Fruit fly (Drosophila melanogaster) whole organism: ENCODE results near the gene CG5961.

Experiments
- CG8478 ChIP-seq: fragments of >200 bp; optimal IDR thresholded peaks from 2 replicates; lab custom pipeline; 2018; ENCODE audit warnings: inconsistent platforms
- Dll ChIP-seq: fragments of >200 bp; optimal IDR thresholded peaks from 2 replicates; lab custom pipeline; 2017
- EcR ChIP-seq, 2 experiments: fragments of >200 bp; optimal IDR thresholded peaks; 2 replicates each; lab custom pipeline; 2017; ENCODE audit warnings: missing biosample characterization in 2 of 2, missing genetic modification characterization in 2 of 2, missing genetic modification reagents in 2 of 2
- psq ChIP-seq: fragments of >200 bp; optimal IDR thresholded peaks from 2 replicates; lab custom pipeline; 2017
- usp ChIP-seq: fragments of >200 bp; optimal IDR thresholded peaks from 2 replicates; lab custom pipeline; 2017; ENCODE audit warnings: missing biosample characterization, missing genetic modification characterization, mixed read lengths

DNA sequence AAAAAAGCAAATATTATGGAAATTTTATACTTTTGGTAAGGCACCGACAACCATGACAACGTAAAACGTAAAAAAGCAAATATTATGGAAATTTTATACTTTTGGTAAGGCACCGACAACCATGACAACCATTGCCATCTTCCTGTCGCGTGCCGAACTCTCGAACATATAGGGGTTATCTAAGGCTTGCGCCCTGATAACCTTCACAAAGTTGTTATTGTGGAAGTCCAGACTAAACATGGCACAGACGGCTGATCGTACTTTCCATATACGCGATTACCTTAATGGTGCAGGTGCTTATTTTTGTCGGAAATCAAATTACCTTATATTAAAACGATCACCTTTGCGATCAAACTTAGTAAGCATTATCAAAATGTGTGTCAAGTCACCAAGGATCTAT, 14.6 kb downstream of the CG5961 start:
- TF ChIP-seq psq (lab: Kevin White, UChicago) (no peak), Dll (lab: Kevin White, UChicago) (no peak), EcR (GFP tag; optimal IDR thresholded peaks at IDR 0.05; lab: Kevin White, UChicago) (no peak), CG8478 (no peak), usp (GFP tag; lab: Kevin White, UChicago) (no peak)
